Worm (Caenorhabditis elegans) whole organism, late embryonic: ENCODE results near the gene ubc-21.

ENCODE experiments used
- C08G9.2 ChIP-seq: sonication (generic microtip); optimal IDR thresholded peaks from 2 replicates; lab custom pipeline; 2016; ENCODE audit warnings: mild to moderate bottlenecking, missing genetic modification characterization, moderate library complexity, missing compliant biosample characterization
- F13H6.1 ChIP-seq: sonication (generic microtip); optimal IDR thresholded peaks from 2 replicates; lab custom pipeline; 2016; ENCODE audit warnings: missing genetic modification characterization, missing compliant biosample characterization
- K02D7.2 ChIP-seq: sonication (generic microtip); optimal IDR thresholded peaks from 2 replicates; lab custom pipeline; 2017; ENCODE audit warnings: mild to moderate bottlenecking, missing genetic modification characterization, missing compliant biosample characterization
- T23F11.4 ChIP-seq: fragments of 200-800 bp; sonication (Bioruptor generic); optimal IDR thresholded peaks from 2 replicates; lab custom pipeline; 2018; ENCODE audit warnings: mild to moderate bottlenecking, missing genetic modification characterization, missing compliant biosample characterization
- Y22D7AL.16 ChIP-seq: sonication (generic microtip); optimal IDR thresholded peaks from 2 replicates; lab custom pipeline; 2016; ENCODE audit warnings: missing genetic modification characterization, missing compliant biosample characterization
- ahr-1 ChIP-seq: sonication (generic microtip); optimal IDR thresholded peaks from 2 replicates; lab custom pipeline; 2016; ENCODE audit warnings: missing genetic modification characterization, missing compliant biosample characterization
- ceh-14 ChIP-seq: sonication (generic microtip); optimal IDR thresholded peaks from 2 replicates; lab custom pipeline; 2016; ENCODE audit warnings: missing genotype, missing genetic modification characterization, missing compliant biosample characterization
- ceh-22 ChIP-seq: sonication (generic microtip); optimal IDR thresholded peaks from 2 replicates; lab custom pipeline; 2017; ENCODE audit warnings: missing biosample characterization, missing genetic modification characterization
- ceh-31 ChIP-seq: sonication (generic microtip); optimal IDR thresholded peaks from 2 replicates; lab custom pipeline; 2016; ENCODE audit warnings: missing genetic modification characterization, missing compliant biosample characterization
- ceh-45 ChIP-seq: fragments of 200-800 bp; sonication (Bioruptor generic); IDR thresholded peaks from 2 replicates; pipeline ENCODE4 v1.3.6; 2022; ENCODE audit warnings: missing genetic modification reagents, missing genetic modification characterization, missing compliant biosample characterization
- ceh-48 ChIP-seq: sonication (generic microtip); optimal IDR thresholded peaks from 2 replicates; lab custom pipeline; 2016; ENCODE audit warnings: missing genetic modification characterization, inconsistent platforms, missing compliant biosample characterization
- ceh-6 ChIP-seq: fragments of 200-800 bp; sonication (Bioruptor generic); optimal IDR thresholded peaks from 2 replicates; lab custom pipeline; 2018; ENCODE audit warnings: mild to moderate bottlenecking, missing genetic modification characterization, missing compliant biosample characterization
- dmd-4 ChIP-seq: sonication (generic microtip); optimal IDR thresholded peaks from 2 replicates; lab custom pipeline; 2016; ENCODE audit warnings: borderline replicate concordance, missing genetic modification characterization, missing compliant biosample characterization
- dve-1 ChIP-seq: sonication (generic microtip); optimal IDR thresholded peaks from 2 replicates; lab custom pipeline; 2017; ENCODE audit warnings: antibody characterized with exemption, mild to moderate bottlenecking, missing genetic modification characterization, missing compliant biosample characterization
- elt-2 ChIP-seq: sonication (generic microtip); optimal IDR thresholded peaks from 2 replicates; lab custom pipeline; 2016; ENCODE audit warnings: missing genetic modification reagents, missing genetic modification characterization, missing compliant biosample characterization
- eyg-1 ChIP-seq: sonication (generic microtip); optimal IDR thresholded peaks from 2 replicates; lab custom pipeline; 2016; ENCODE audit warnings: missing genotype, missing genetic modification characterization, missing compliant biosample characterization
- fax-1 ChIP-seq: sonication (generic microtip); optimal IDR thresholded peaks from 2 replicates; lab custom pipeline; 2016; ENCODE audit warnings: missing genotype, missing genetic modification characterization, missing compliant biosample characterization
- gmeb-2 ChIP-seq: sonication (generic microtip); optimal IDR thresholded peaks from 2 replicates; lab custom pipeline; 2016; ENCODE audit warnings: missing genetic modification characterization, inconsistent platforms, missing compliant biosample characterization
- hlh-13 ChIP-seq: fragments of 200-800 bp; sonication (Bioruptor generic); optimal IDR thresholded peaks from 2 replicates; lab custom pipeline; 2018; ENCODE audit warnings: mild to moderate bottlenecking, missing genetic modification characterization, missing compliant biosample characterization
- hlh-15 ChIP-seq: sonication (generic microtip); optimal IDR thresholded peaks from 2 replicates; lab custom pipeline; 2016; ENCODE audit warnings: missing genetic modification characterization, missing compliant biosample characterization
- hlh-8 ChIP-seq: sonication (generic microtip); optimal IDR thresholded peaks from 2 replicates; lab custom pipeline; 2016; ENCODE audit warnings: missing genotype, missing genetic modification characterization, missing compliant biosample characterization
- lim-6 ChIP-seq: sonication (generic microtip); optimal IDR thresholded peaks from 2 replicates; lab custom pipeline; 2016; ENCODE audit warnings: missing genetic modification characterization, missing compliant biosample characterization
- lin-11 ChIP-seq: fragments of 200-800 bp; sonication (Bioruptor generic); optimal IDR thresholded peaks from 2 replicates; lab custom pipeline; 2018; ENCODE audit warnings: mild to moderate bottlenecking, missing genetic modification characterization, missing compliant biosample characterization
- mec-3 ChIP-seq: sonication (generic microtip); optimal IDR thresholded peaks from 2 replicates; lab custom pipeline; 2016; ENCODE audit warnings: borderline replicate concordance, missing genetic modification characterization, missing compliant biosample characterization
- nhr-232 ChIP-seq: sonication (generic microtip); optimal IDR thresholded peaks from 2 replicates; lab custom pipeline; 2016; ENCODE audit warnings: missing genetic modification characterization, missing compliant biosample characterization
- npax-4 ChIP-seq: sonication (generic microtip); optimal IDR thresholded peaks from 2 replicates; lab custom pipeline; 2016; ENCODE audit warnings: missing genetic modification characterization, missing compliant biosample characterization
- odd-2 ChIP-seq: sonication (generic microtip); optimal IDR thresholded peaks from 2 replicates; lab custom pipeline; 2017; ENCODE audit warnings: antibody characterized with exemption, mild to moderate bottlenecking, missing genetic modification characterization, missing compliant biosample characterization
- pag-3 ChIP-seq: sonication (generic microtip); optimal IDR thresholded peaks from 2 replicates; lab custom pipeline; 2016; ENCODE audit warnings: missing compliant biosample characterization, missing genetic modification characterization, borderline replicate concordance
- pat-9 ChIP-seq: fragments of 200-800 bp; sonication (Bioruptor generic); optimal IDR thresholded peaks from 2 replicates; lab custom pipeline; 2018; ENCODE audit warnings: mild to moderate bottlenecking, missing genetic modification characterization, moderate library complexity, missing compliant biosample characterization
- pha-2 ChIP-seq: sonication (generic microtip); optimal IDR thresholded peaks from 2 replicates; lab custom pipeline; 2017; ENCODE audit warnings: mild to moderate bottlenecking, missing genetic modification characterization, missing compliant biosample characterization
- pqm-1 ChIP-seq: sonication (generic microtip); optimal IDR thresholded peaks from 2 replicates; lab custom pipeline; 2016; ENCODE audit warnings: missing genetic modification characterization, missing compliant biosample characterization
- pros-1 ChIP-seq: fragments of 150-350 bp; optimal IDR thresholded peaks from 2 replicates; lab custom pipeline; 2014; ENCODE audit warnings: missing biosample characterization, missing genetic modification reagents, missing genetic modification characterization
- ref-2 ChIP-seq: sonication (generic microtip); optimal IDR thresholded peaks from 2 replicates; lab custom pipeline; 2016; ENCODE audit warnings: missing genetic modification characterization, missing compliant biosample characterization
- rnt-1 ChIP-seq: sonication (generic microtip); optimal IDR thresholded peaks from 2 replicates; lab custom pipeline; 2016; ENCODE audit warnings: missing genetic modification characterization, missing compliant biosample characterization
- sdc-2 ChIP-seq: sonication (generic microtip); optimal IDR thresholded peaks from 2 replicates; lab custom pipeline; 2016; ENCODE audit warnings: missing genotype, missing genetic modification characterization, missing compliant biosample characterization
- sox-2 ChIP-seq: fragments of 200-800 bp; sonication (Bioruptor generic); IDR thresholded peaks from 2 replicates; pipeline ENCODE4 v1.3.6; 2022; ENCODE audit warnings: missing genetic modification reagents, missing genetic modification characterization, missing compliant biosample characterization
- syd-9 ChIP-seq: sonication (generic microtip); optimal IDR thresholded peaks from 2 replicates; lab custom pipeline; 2016; ENCODE audit warnings: mild to moderate bottlenecking, missing genetic modification characterization, moderate library complexity, missing compliant biosample characterization
- tbx-2 ChIP-seq: sonication (generic microtip); optimal IDR thresholded peaks from 2 replicates; lab custom pipeline; 2016; ENCODE audit warnings: missing genetic modification characterization, missing compliant biosample characterization
- tbx-7 ChIP-seq: sonication (generic microtip); optimal IDR thresholded peaks from 2 replicates; lab custom pipeline; 2016; ENCODE audit warnings: missing genotype, missing genetic modification characterization, missing compliant biosample characterization
- ttx-3 ChIP-seq: sonication (generic microtip); optimal IDR thresholded peaks from 2 replicates; lab custom pipeline; 2016; ENCODE audit warnings: missing genetic modification reagents, missing genetic modification characterization, missing compliant biosample characterization
- unc-3 ChIP-seq, 2 experiments: fragments of 200-800 bp in 1 of 2; sonication (Bioruptor generic) in 1 of 2; sonication (generic microtip) in 1 of 2; conservative IDR thresholded peaks in 1 of 2; optimal IDR thresholded peaks in 1 of 2; 2 replicates each; pipeline versions ENCODE4 v1.3.6 to Lab custom; 2016 to 2022; ENCODE audit warnings: missing compliant biosample characterization in 2 of 2, missing genetic modification characterization in 2 of 2, missing genetic modification reagents in 1 of 2
- unc-42 ChIP-seq: sonication (generic microtip); optimal IDR thresholded peaks from 2 replicates; lab custom pipeline; 2016; ENCODE audit warnings: missing genotype, missing genetic modification characterization, missing compliant biosample characterization
- unc-55 ChIP-seq: sonication (generic microtip); optimal IDR thresholded peaks from 2 replicates; lab custom pipeline; 2017; ENCODE audit warnings: missing biosample characterization, missing genetic modification reagents, missing genetic modification characterization
- unc-86 ChIP-seq: sonication (generic microtip); optimal IDR thresholded peaks from 2 replicates; lab custom pipeline; 2016; ENCODE audit warnings: missing genetic modification characterization, missing compliant biosample characterization
- ztf-16 ChIP-seq: sonication (generic microtip); optimal IDR thresholded peaks from 2 replicates; lab custom pipeline; 2017; ENCODE audit warnings: missing genetic modification characterization, missing compliant biosample characterization

The ubc-21 gene

DNA sequence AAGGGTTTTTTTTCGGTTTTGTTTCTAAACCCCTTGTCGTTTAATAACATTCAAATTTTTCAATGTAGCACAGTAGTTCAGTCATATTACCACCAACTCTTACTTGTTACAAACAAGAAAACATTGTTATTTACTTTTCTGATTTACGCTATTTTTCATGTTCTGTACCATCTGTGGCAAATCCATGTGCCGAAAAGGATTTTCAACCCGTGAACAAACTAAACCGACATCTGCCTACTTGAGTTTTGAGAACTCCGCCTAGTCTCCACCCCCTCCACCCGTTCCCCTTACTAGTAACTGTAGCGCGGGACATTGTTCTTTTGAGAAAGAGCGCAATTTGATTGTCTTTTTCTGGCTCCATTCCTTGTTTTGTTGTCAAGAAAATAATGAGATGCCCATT is 35.7 kb downstream of the ubc-21 start, which contains the start of gene ensh-1:
Gene ensh-1 (plus strand): TSS at position 301 of the 400 bp plus-strand sequence.
- TF ChIP-seq eyg-1 (tag; lab: Kevin White, UChicago) (no peak), C08G9.2 (tag; lab: Kevin White, UChicago) (no peak), rnt-1 (tag; lab: Kevin White, UChicago) (no peak), hlh-8 (tag; lab: Kevin White, UChicago) (no peak), pros-1 (tag; lab: Kevin White, UChicago) (no peak), sdc-2 (tag; lab: Kevin White, UChicago) (no peak), ttx-3 (no peak)
- TF ChIP-seq, all 69 proteins: peak for 0

DNA sequence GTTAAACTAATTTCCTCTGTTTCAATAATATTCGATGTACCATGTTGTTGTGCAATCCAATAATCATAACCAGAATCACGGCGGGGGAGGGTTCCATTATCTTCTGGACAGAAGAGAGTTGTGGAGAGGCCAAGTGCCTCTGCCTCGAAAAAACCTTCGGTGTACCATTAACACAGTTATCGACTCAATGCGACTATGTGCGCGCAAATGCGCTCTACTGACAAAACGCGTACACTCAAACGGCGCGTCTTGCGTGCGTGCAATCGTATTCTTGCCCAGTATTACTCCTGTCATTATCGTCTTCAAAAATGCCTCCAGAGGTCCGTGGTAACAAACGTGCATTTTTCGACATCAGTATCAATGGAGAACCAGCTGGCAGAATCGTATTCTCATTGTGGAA is 41.7 kb downstream of the ubc-21 start, which contains the start of gene cyn-8:
Gene cyn-8 (plus strand): TSS at position 217 of the 400 bp plus-strand sequence.
- TF ChIP-seq ceh-48: no peak
- TF ChIP-seq elt-2 (tag; lab: Kevin White, UChicago): peak; percentile 39
- no peak for TF ChIP-seq syd-9 (tag; lab: Kevin White, UChicago)
- TF ChIP-seq K02D7.2 (tag; lab: Kevin White, UChicago): no peak
- no peak for TF ChIP-seq ahr-1 (tag; lab: Kevin White, UChicago)
- no peak for TF ChIP-seq pha-2 (tag; lab: Kevin White, UChicago)
- no peak for TF ChIP-seq sox-2 (GFP tag; lab: Robert Waterston, UW)
- no peak for TF ChIP-seq ceh-6 (GFP tag; lab: Kevin White, UChicago)
- peak; percentile 56 for TF ChIP-seq ref-2 (tag; lab: Kevin White, UChicago)
- TF ChIP-seq tbx-7: no peak
- TF ChIP-seq ceh-22 (tag; lab: Kevin White, UChicago): no peak
- no peak for TF ChIP-seq dve-1 (tag; lab: Kevin White, UChicago)
- TF ChIP-seq unc-3 (GFP tag; conservative IDR thresholded peaks at IDR 0.05; lab: Robert Waterston, UW): no peak
- TF ChIP-seq unc-3 (tag; optimal IDR thresholded peaks at IDR 0.05; lab: Kevin White, UChicago): no peak
- no peak for TF ChIP-seq unc-55 (GFP tag; lab: Kevin White, UChicago)
- no peak for TF ChIP-seq odd-2 (tag; lab: Kevin White, UChicago)
- TF ChIP-seq pat-9 (tag; lab: Kevin White, UChicago): no peak
- no peak for TF ChIP-seq hlh-13 (GFP tag; lab: Kevin White, UChicago)
- peak; percentile 23 for TF ChIP-seq tbx-2 (tag; lab: Kevin White, UChicago)
- TF ChIP-seq Y22D7AL.16: no peak
- TF ChIP-seq lin-11 (tag; lab: Kevin White, UChicago): no peak
- no peak for TF ChIP-seq lim-6 (tag; lab: Kevin White, UChicago)
- TF ChIP-seq fax-1 (tag; lab: Kevin White, UChicago): no peak
- no peak for TF ChIP-seq ceh-14
- TF ChIP-seq mec-3 (tag; lab: Kevin White, UChicago): no peak
- TF ChIP-seq nhr-232 (tag; lab: Kevin White, UChicago): no peak
- TF ChIP-seq ttx-3: no peak
- TF ChIP-seq pag-3 (tag; lab: Kevin White, UChicago): no peak
- TF ChIP-seq gmeb-2 (tag; lab: Kevin White, UChicago): no peak
- TF ChIP-seq ceh-31 (tag; lab: Kevin White, UChicago): peak; percentile 38
- TF ChIP-seq T23F11.4: no peak
- no peak for TF ChIP-seq pqm-1
- no peak for TF ChIP-seq dmd-4 (tag; lab: Kevin White, UChicago)
- TF ChIP-seq unc-86 (tag; lab: Kevin White, UChicago): no peak
- no peak for TF ChIP-seq ceh-45
- TF ChIP-seq F13H6.1: no peak
- TF ChIP-seq sdc-2 (tag; lab: Kevin White, UChicago): no peak
- TF ChIP-seq ztf-16 (tag; lab: Kevin White, UChicago): no peak
- no peak for TF ChIP-seq C08G9.2 (tag; lab: Kevin White, UChicago)
- peak; percentile 72 for TF ChIP-seq unc-42 (tag; lab: Kevin White, UChicago)
- no peak for TF ChIP-seq hlh-15 (tag; lab: Kevin White, UChicago)
- TF ChIP-seq npax-4 (tag; lab: Kevin White, UChicago): no peak
